Worm (Caenorhabditis elegans) whole organism, L4 larva: ENCODE data around the gene col-126.

Experiments used
- ZK546.5 ChIP-seq, 2 experiments: sonication (generic microtip); optimal IDR thresholded peaks; 2 replicates each; lab custom pipeline; 2017; ENCODE audit warnings: missing biosample characterization in 2 of 2, missing genetic modification characterization in 2 of 2
- attf-4 ChIP-seq: sonication (generic microtip); optimal IDR thresholded peaks from 3 replicates; lab custom pipeline; 2017; ENCODE audit warnings: missing biosample characterization, missing genetic modification characterization
- ceh-82 ChIP-seq: sonication (generic microtip); optimal IDR thresholded peaks from 2 replicates; lab custom pipeline; 2017; ENCODE audit warnings: missing biosample characterization, missing genetic modification characterization
- fkh-10 ChIP-seq: fragments of 150-350 bp; optimal IDR thresholded peaks from 2 replicates; lab custom pipeline; 2014; ENCODE audit warnings: missing biosample characterization, missing genetic modification reagents, missing genetic modification characterization
- madf-5 ChIP-seq, 2 experiments: fragments of 200-800 bp; sonication (Bioruptor generic); IDR thresholded peaks; 2 replicates each; pipeline ENCODE4 v1.3.6; 2022; ENCODE audit warnings: missing compliant biosample characterization in 2 of 2, missing genetic modification characterization in 2 of 2
- nhr-11 ChIP-seq: fragments of 150-350 bp; optimal IDR thresholded peaks from 2 replicates; lab custom pipeline; 2014; ENCODE audit warnings: missing biosample characterization, missing genetic modification characterization
- nhr-28 ChIP-seq: fragments of 150-350 bp; optimal IDR thresholded peaks from 2 replicates; lab custom pipeline; 2014; ENCODE audit warnings: missing biosample characterization, missing genetic modification characterization
- rbr-2 ChIP-seq: sonication (generic microtip); optimal IDR thresholded peaks from 2 replicates; lab custom pipeline; 2016; ENCODE audit warnings: missing genotype, missing genetic modification characterization, missing compliant biosample characterization
- skn-1 ChIP-seq: fragments of 150-350 bp; optimal IDR thresholded peaks from 2 replicates; lab custom pipeline; 2014; ENCODE audit warnings: missing biosample characterization, missing genetic modification characterization

DNA sequence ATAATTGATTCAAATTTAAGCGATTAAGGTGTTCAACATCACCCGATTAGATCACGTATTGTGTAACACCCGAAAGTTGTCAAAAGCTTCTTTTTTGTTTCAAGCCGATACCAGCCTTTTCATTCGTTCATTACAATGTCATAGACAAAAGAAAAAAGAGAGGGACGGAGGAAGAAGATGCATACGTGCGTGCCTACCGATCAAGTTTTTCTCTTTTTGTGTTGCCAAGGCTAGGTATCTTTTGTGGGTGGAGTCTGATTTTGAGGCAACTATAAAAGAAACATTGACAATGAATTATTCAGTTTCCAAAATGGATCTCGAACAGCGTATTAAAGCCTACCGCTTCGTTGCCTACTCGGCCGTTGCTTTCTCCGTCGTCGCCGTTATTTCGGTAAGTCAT lies 38.0 kb upstream of the col-126 start, which contains the start of gene col-125:
- TF ChIP-seq rbr-2 (tag; lab: Kevin White, UChicago) (no peak), skn-1 (tag; lab: Kevin White, UChicago) (no peak), fkh-10 (no peak), nhr-28 (no peak), ceh-82 (tag; lab: Kevin White, UChicago) (no peak), madf-5 (GFP tag; IDR thresholded peaks at IDR 0.05; lab: Robert Waterston, UW) (no peak), ZK546.5 (tag; optimal IDR thresholded peaks at IDR 0.05; lab: Kevin White, UChicago) (no peak), nhr-11 (no peak), attf-4 (tag; lab: Kevin White, UChicago) (no peak)
